Fruit fly (Drosophila melanogaster) whole organism, embryonic: ENCODE results near the gene Nup153.
A peak's percentile ranks its signal among the peaks of the same experiment; 100 is the strongest.

ENCODE experiments used
- Ada2b ChIP-seq: fragments of 200-800 bp; sonication (Bioruptor generic); IDR thresholded peaks from 2 replicates; pipeline ENCODE4 v1.3.6; 2022; ENCODE audit warnings: missing biosample characterization, missing genetic modification characterization
- Antp ChIP-seq: fragments of 200-800 bp; sonication (Bioruptor generic); optimal IDR thresholded peaks from 3 replicates; lab custom pipeline; 2016; ENCODE audit warnings: missing biosample characterization, missing genetic modification characterization
- Asciz ChIP-seq: fragments of 200-800 bp; sonication (Bioruptor generic); optimal IDR thresholded peaks from 2 replicates; lab custom pipeline; 2017; ENCODE audit warnings: missing biosample characterization, mild to moderate bottlenecking, missing genetic modification characterization, missing genetic modification reagents
- Atf3 ChIP-seq: fragments of 200-800 bp; sonication (Bioruptor generic); optimal IDR thresholded peaks from 3 replicates; lab custom pipeline; 2016; ENCODE audit warnings: missing biosample characterization, missing genetic modification characterization
- Blimp-1 ChIP-seq: fragments of 200-800 bp; sonication (Bioruptor generic); optimal IDR thresholded peaks from 3 replicates; lab custom pipeline; 2018; ENCODE audit warnings: missing biosample characterization, missing genetic modification characterization, mild to moderate bottlenecking, moderate library complexity, missing genetic modification reagents
- CG11504 ChIP-seq: fragments of 200-800 bp; sonication (Bioruptor generic); optimal IDR thresholded peaks from 3 replicates; lab custom pipeline; 2019; ENCODE audit warnings: missing biosample characterization, mild to moderate bottlenecking, missing genetic modification characterization, moderate library complexity
- CG12299 ChIP-seq: fragments of 200-800 bp; sonication (Bioruptor generic); optimal IDR thresholded peaks from 2 replicates; lab custom pipeline; 2018; ENCODE audit warnings: missing biosample characterization, mild to moderate bottlenecking, missing genetic modification characterization
- CG13123 ChIP-seq: fragments of 200-800 bp; sonication (Bioruptor generic); optimal IDR thresholded peaks from 2 replicates; lab custom pipeline; 2016; ENCODE audit warnings: missing biosample characterization, missing genetic modification characterization
- CG17912 ChIP-seq: fragments of 200-800 bp; sonication (Bioruptor generic); optimal IDR thresholded peaks from 2 replicates; lab custom pipeline; 2018; ENCODE audit warnings: missing biosample characterization, mild to moderate bottlenecking, missing genetic modification characterization
- CG2712 ChIP-seq: fragments of 200-800 bp; optimal IDR thresholded peaks from 3 replicates; lab custom pipeline; 2019; ENCODE audit warnings: missing biosample characterization, mild to moderate bottlenecking, missing genetic modification characterization, moderate library complexity
- CG30403 ChIP-seq: fragments of 200-800 bp; sonication (Bioruptor generic); optimal IDR thresholded peaks from 3 replicates; lab custom pipeline; 2016; ENCODE audit warnings: missing biosample characterization, missing genetic modification characterization
- CG30431 ChIP-seq: fragments of 200-800 bp; sonication (Bioruptor generic); optimal IDR thresholded peaks from 2 replicates; lab custom pipeline; 2017; ENCODE audit warnings: missing biosample characterization, missing genetic modification characterization
- CG4730 ChIP-seq: fragments of 200-800 bp; sonication (Bioruptor generic); IDR thresholded peaks from 2 replicates; pipeline ENCODE4 v1.3.6; 2022; ENCODE audit warnings: missing biosample characterization, missing genetic modification characterization
- CG4820 ChIP-seq: fragments of 200-800 bp; sonication (Bioruptor generic); optimal IDR thresholded peaks from 3 replicates; lab custom pipeline; 2016; ENCODE audit warnings: missing biosample characterization, missing genetic modification characterization
- CG5180 ChIP-seq: fragments of 200-800 bp; sonication (Bioruptor generic); optimal IDR thresholded peaks from 3 replicates; lab custom pipeline; 2017; ENCODE audit warnings: missing biosample characterization, missing genetic modification characterization, mild to moderate bottlenecking, moderate library complexity, missing genetic modification reagents
- CG5953 ChIP-seq: fragments of 200-800 bp; sonication (Bioruptor generic); IDR thresholded peaks from 2 replicates; pipeline ENCODE4 v1.3.6; 2022; ENCODE audit warnings: missing biosample characterization, missing genetic modification characterization
- CG6813 ChIP-seq: fragments of 200-800 bp; sonication (Bioruptor generic); optimal IDR thresholded peaks from 2 replicates; lab custom pipeline; 2017; ENCODE audit warnings: missing biosample characterization, missing genetic modification characterization, mild to moderate bottlenecking, moderate library complexity, missing genetic modification reagents
- CG8388 ChIP-seq: fragments of 200-800 bp; sonication (Bioruptor generic); optimal IDR thresholded peaks from 2 replicates; lab custom pipeline; 2019; ENCODE audit warnings: missing biosample characterization, mild to moderate bottlenecking, missing genetic modification characterization, moderate library complexity
- Camta ChIP-seq: fragments of 200-800 bp; sonication (Bioruptor generic); optimal IDR thresholded peaks from 2 replicates; lab custom pipeline; 2016; ENCODE audit warnings: missing biosample characterization, missing genetic modification characterization
- Drgx ChIP-seq: fragments of 200-800 bp; sonication (Bioruptor generic); IDR thresholded peaks from 2 replicates; pipeline ENCODE4 v1.3.6; 2022; ENCODE audit warnings: missing biosample characterization, missing genetic modification characterization
- E2f2 ChIP-seq: fragments of 200-800 bp; sonication (Bioruptor generic); IDR thresholded peaks from 2 replicates; pipeline ENCODE4 v1.3.6; 2022; ENCODE audit warnings: missing biosample characterization, missing genetic modification characterization
- Eip74EF ChIP-seq, 2 experiments: fragments of 200-800 bp in 1 of 2; fragments of >200 bp in 1 of 2; sonication (Bioruptor generic) in 1 of 2; optimal IDR thresholded peaks; 2 replicates each; lab custom pipeline; 2017 to 2019; ENCODE audit warnings: missing biosample characterization in 2 of 2, missing genetic modification characterization in 2 of 2, mild to moderate bottlenecking in 1 of 2, moderate library complexity in 1 of 2
- H2.0 ChIP-seq: fragments of 200-800 bp; sonication (Bioruptor generic); IDR thresholded peaks from 2 replicates; pipeline ENCODE4 v1.3.6; 2022; ENCODE audit warnings: missing biosample characterization, missing genetic modification characterization
- Pdp1 ChIP-seq, 2 experiments: fragments of 200-800 bp; sonication (Bioruptor generic); optimal IDR thresholded peaks; 3 replicates each; lab custom pipeline; 2016; ENCODE audit warnings: missing biosample characterization in 2 of 2, missing genetic modification characterization in 2 of 2, mild to moderate bottlenecking in 1 of 2, moderate library complexity in 1 of 2
- Ptx1 ChIP-seq: fragments of 200-800 bp; sonication (Bioruptor generic); IDR thresholded peaks from 2 replicates; pipeline ENCODE4 v1.3.6; 2022; ENCODE audit warnings: missing biosample characterization, missing genetic modification characterization
- Ravus ChIP-seq: fragments of 200-800 bp; sonication (Bioruptor generic); IDR thresholded peaks from 2 replicates; pipeline ENCODE4 v1.3.6; 2022; ENCODE audit warnings: missing biosample characterization, missing genetic modification characterization
- Trl ChIP-seq, 3 experiments: fragments of >200 bp in 2 of 3; fragments of 200-800 bp in 1 of 3; sonication (Bioruptor generic) in 1 of 3; optimal IDR thresholded peaks; 2 replicates in 1 of 3; 3 replicates in 2 of 3; lab custom pipeline; 2016 to 2017; ENCODE audit warnings: missing biosample characterization in 1 of 3, missing genetic modification characterization in 1 of 3
- chinmo ChIP-seq: fragments of 200-800 bp; sonication (Bioruptor generic); IDR thresholded peaks from 4 replicates; pipeline ENCODE4 v1.3.6; 2022; ENCODE audit warnings: missing biosample characterization, missing genetic modification characterization; ENCODE audit not compliant: partially characterized antibody
- chm ChIP-seq: fragments of 200-800 bp; sonication (Bioruptor generic); IDR thresholded peaks from 2 replicates; pipeline ENCODE4 v1.3.6; 2022; ENCODE audit warnings: missing biosample characterization, missing genetic modification characterization
- dan ChIP-seq: fragments of 200-800 bp; sonication (Bioruptor generic); IDR thresholded peaks from 2 replicates; pipeline ENCODE4 v1.3.6; 2022; ENCODE audit warnings: missing biosample characterization, missing genetic modification characterization
- exex ChIP-seq: fragments of 200-800 bp; sonication (Bioruptor generic); optimal IDR thresholded peaks from 4 replicates; lab custom pipeline; 2018; ENCODE audit warnings: missing biosample characterization, mild to moderate bottlenecking, missing genetic modification characterization, moderate library complexity
- fd64A ChIP-seq: fragments of 200-800 bp; sonication (Bioruptor generic); optimal IDR thresholded peaks from 3 replicates; lab custom pipeline; 2018; ENCODE audit warnings: missing biosample characterization, mild to moderate bottlenecking, missing genetic modification characterization
- gsb-n ChIP-seq: fragments of 200-800 bp; sonication (Bioruptor generic); optimal IDR thresholded peaks from 3 replicates; lab custom pipeline; 2018; ENCODE audit warnings: missing biosample characterization, mild to moderate bottlenecking, missing genetic modification characterization
- inv ChIP-seq: fragments of 200-800 bp; sonication (Bioruptor generic); IDR thresholded peaks from 2 replicates; pipeline ENCODE4 v1.3.6; 2022; ENCODE audit warnings: missing biosample characterization, missing genetic modification characterization; ENCODE audit not compliant: partially characterized antibody
- kay ChIP-seq: fragments of 200-800 bp; sonication (Bioruptor generic); optimal IDR thresholded peaks from 2 replicates; lab custom pipeline; 2016; ENCODE audit warnings: missing biosample characterization, missing genetic modification characterization
- knrl ChIP-seq: fragments of 200-800 bp; sonication (Bioruptor generic); IDR thresholded peaks from 3 replicates; pipeline ENCODE4 v1.3.6; 2022; ENCODE audit warnings: missing biosample characterization, missing genetic modification characterization; ENCODE audit not compliant: partially characterized antibody
- lbe ChIP-seq: fragments of 200-800 bp; sonication (Bioruptor generic); optimal IDR thresholded peaks from 2 replicates; lab custom pipeline; 2016; ENCODE audit warnings: missing biosample characterization, mild to moderate bottlenecking, missing genetic modification characterization
- mld ChIP-seq: fragments of 200-800 bp; sonication (Bioruptor generic); IDR thresholded peaks from 3 replicates; pipeline ENCODE4 v1.3.6; 2022; ENCODE audit warnings: missing biosample characterization, missing genetic modification characterization; ENCODE audit not compliant: partially characterized antibody
- oc ChIP-seq: fragments of 200-800 bp; sonication (Bioruptor generic); optimal IDR thresholded peaks from 2 replicates; lab custom pipeline; 2018; ENCODE audit warnings: missing biosample characterization, mild to moderate bottlenecking, missing genetic modification characterization, moderate library complexity
- prd ChIP-seq, 3 experiments: fragments of >200 bp in 2 of 3; fragments of 200-800 bp in 1 of 3; sonication (Bioruptor generic) in 1 of 3; optimal IDR thresholded peaks in 2 of 3; IDR thresholded peaks in 1 of 3; 2 replicates in 2 of 3; 3 replicates in 1 of 3; pipeline versions ENCODE4 v1.3.6 to Lab custom; 2017 to 2022; ENCODE audit warnings: missing biosample characterization in 1 of 3, missing genetic modification characterization in 1 of 3
- ro ChIP-seq: fragments of 200-800 bp; sonication (Bioruptor generic); IDR thresholded peaks from 2 replicates; pipeline ENCODE4 v1.3.6; 2022; ENCODE audit warnings: missing biosample characterization, missing genetic modification characterization
- slp2 ChIP-seq: fragments of 200-800 bp; sonication (Bioruptor generic); optimal IDR thresholded peaks from 2 replicates; lab custom pipeline; 2016; ENCODE audit warnings: missing biosample characterization, missing genetic modification characterization
- stwl ChIP-seq: fragments of 200-800 bp; sonication (Bioruptor generic); optimal IDR thresholded peaks from 3 replicates; lab custom pipeline; 2018; ENCODE audit warnings: missing biosample characterization, mild to moderate bottlenecking, missing genetic modification characterization, moderate library complexity
- tin ChIP-seq: fragments of 200-800 bp; sonication (Bioruptor generic); optimal IDR thresholded peaks from 3 replicates; lab custom pipeline; 2016; ENCODE audit warnings: missing biosample characterization, missing genetic modification characterization
- trem ChIP-seq: fragments of 200-800 bp; optimal IDR thresholded peaks from 3 replicates; lab custom pipeline; 2019; ENCODE audit warnings: missing biosample characterization, mild to moderate bottlenecking, missing genetic modification characterization, moderate library complexity

Gene Nup153

DNA sequence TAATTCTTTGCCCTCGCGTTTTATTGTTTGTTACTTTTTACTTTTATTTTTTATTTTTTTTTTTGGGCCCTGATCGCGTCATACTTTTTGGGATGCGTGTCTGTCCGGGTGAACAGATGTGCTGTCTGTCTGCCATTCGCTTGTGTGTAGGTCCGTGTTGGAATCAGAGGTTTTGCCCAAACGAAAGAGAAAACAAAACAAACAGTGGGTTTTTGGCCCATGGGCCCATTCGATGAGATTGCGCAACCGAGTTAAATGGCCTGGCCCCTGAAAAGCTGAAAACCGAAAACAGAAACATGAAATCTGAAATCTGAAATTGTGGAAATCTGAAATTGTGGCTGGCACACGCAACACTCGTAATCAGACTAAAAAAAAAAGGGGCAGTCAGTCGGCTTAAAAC lies 46.4 kb downstream of the Nup153 start:
- no peak for TF ChIP-seq fd64A (GFP tag; lab: Kevin White, UChicago)
- no peak for TF ChIP-seq lbe (GFP tag; lab: Kevin White, UChicago)
- TF ChIP-seq ro (GFP tag; lab: Robert Waterston, UW) = no peak
- no peak for TF ChIP-seq CG13123 (GFP tag; lab: Kevin White, UChicago)
- no peak for TF ChIP-seq Eip74EF (GFP tag; optimal IDR thresholded peaks at IDR 0.05; lab: Kevin White, UChicago)
- no peak for TF ChIP-seq CG5180 (GFP tag; lab: Kevin White, UChicago)
- TF ChIP-seq oc (tag; lab: Kevin White, UChicago) = peak; percentile 4
- TF ChIP-seq mld (GFP tag; lab: Robert Waterston, UW) = no peak
- no peak for TF ChIP-seq CG12299
- TF ChIP-seq Pdp1 (GFP tag; optimal IDR thresholded peaks at IDR 0.05; lab: Kevin White, UChicago) = peak in 1 of 2 experiments; percentile 88
- TF ChIP-seq slp2 (GFP tag; lab: Kevin White, UChicago) = no peak
- TF ChIP-seq CG4820 (GFP tag; lab: Kevin White, UChicago) = no peak
- no peak for TF ChIP-seq E2f2 (GFP tag; lab: Robert Waterston, UW)
- no peak for TF ChIP-seq CG8388 (GFP tag; lab: Kevin White, UChicago)
- TF ChIP-seq H2.0 (GFP tag; lab: Robert Waterston, UW) = no peak
- TF ChIP-seq CG4730 (GFP tag; lab: Robert Waterston, UW) = no peak
- no peak for TF ChIP-seq Ptx1 (GFP tag; lab: Robert Waterston, UW)
- TF ChIP-seq chinmo (GFP tag; lab: Robert Waterston, UW) = 0 out of 4 replicates have a peak, but pooled peaks have one; percentile 7
- TF ChIP-seq Blimp-1 (GFP tag; lab: Kevin White, UChicago) = peak; percentile 56
- TF ChIP-seq chm = no peak
- no peak for TF ChIP-seq CG11504 (tag; lab: Kevin White, UChicago)
- no peak for TF ChIP-seq kay (GFP tag; lab: Kevin White, UChicago)

DNA sequence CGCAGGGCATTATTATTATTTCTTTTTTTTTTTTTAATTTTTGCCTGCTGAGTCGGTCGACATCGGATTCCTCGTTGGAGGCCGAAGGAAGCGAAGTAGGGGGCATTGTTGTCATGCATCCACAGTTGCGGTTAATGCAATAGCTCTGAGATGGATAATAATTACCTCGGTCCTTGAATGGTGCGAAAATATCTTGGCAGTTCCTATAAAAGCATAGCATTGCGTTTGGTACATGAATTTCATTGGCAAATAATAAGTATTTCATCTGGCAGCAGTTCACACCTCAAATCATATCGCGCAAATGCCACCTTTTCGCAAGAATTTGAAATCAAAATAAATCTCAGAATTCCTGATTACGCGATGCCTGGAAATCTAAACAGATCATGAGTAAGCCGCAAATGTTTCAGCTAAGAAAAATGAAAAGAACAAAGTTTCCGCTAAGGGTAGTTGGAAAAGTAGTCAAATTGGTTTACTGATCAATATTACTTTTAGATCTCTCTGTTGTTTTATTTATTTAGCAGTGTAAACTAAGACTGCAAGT lies 48.1 kb downstream of the Nup153 start:
- TF ChIP-seq Atf3 (no peak), Pdp1 (GFP tag; optimal IDR thresholded peaks at IDR 0.05; lab: Kevin White, UChicago) (no peak), exex (tag; lab: Kevin White, UChicago) (no peak), CG5953 (GFP tag; lab: Robert Waterston, UW) (no peak), Ada2b (GFP tag; lab: Robert Waterston, UW) (no peak), dan (GFP tag; lab: Robert Waterston, UW) (no peak), tin (GFP tag; lab: Kevin White, UChicago) (no peak), CG2712 (tag; lab: Kevin White, UChicago) (no peak), Asciz (GFP tag; lab: Kevin White, UChicago) (no peak), knrl (GFP tag; lab: Robert Waterston, UW) (no peak), gsb-n (no peak)
- TF ChIP-seq, all 482 proteins: peak for 0

DNA sequence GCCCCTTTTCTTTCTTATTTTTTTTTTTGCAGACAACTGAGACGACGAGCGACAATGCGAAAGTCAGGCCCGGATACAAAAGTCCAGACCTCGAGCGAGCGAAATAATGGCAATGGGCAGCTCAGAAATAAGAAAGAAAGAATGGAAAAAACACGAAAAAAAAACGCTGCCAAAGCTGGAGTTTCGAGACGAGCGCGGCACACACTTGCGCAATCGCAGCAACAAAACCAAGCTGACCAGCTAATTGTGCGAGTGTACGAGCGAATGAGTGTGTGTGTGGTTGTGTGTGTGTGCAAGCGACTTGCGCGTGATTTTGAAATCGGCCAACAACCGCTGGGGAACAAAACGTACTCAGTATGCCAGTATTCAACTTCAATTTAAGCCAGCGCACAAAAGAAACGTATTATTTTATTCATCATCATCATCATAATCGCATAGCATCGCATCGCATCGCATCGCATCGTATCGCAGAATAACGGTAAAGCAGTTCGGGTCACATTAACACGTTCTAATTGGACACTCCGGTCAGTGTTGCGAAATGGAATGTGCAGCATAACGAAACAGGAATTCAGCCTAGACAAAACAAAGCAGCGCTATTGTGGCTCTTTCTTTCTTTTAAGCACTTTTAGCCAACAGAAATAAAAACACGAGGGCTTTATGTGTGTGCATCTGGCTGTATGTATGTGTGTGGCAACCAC lies 48.8 kb downstream of the Nup153 start:
- no peak for TF ChIP-seq CG30403 (GFP tag; lab: Kevin White, UChicago)
- TF ChIP-seq Pdp1 (GFP tag; optimal IDR thresholded peaks at IDR 0.05; lab: Kevin White, UChicago) = peak in 1 of 2 experiments; percentile 62
- TF ChIP-seq Drgx (GFP tag; lab: Robert Waterston, UW) = peak; percentile 15; the same call in 1 of the 2 replicates
- no peak for TF ChIP-seq CG6813 (GFP tag; lab: Kevin White, UChicago)
- no peak for TF ChIP-seq inv
- no peak for TF ChIP-seq Ravus (GFP tag; lab: Robert Waterston, UW)
- TF ChIP-seq prd (optimal IDR thresholded peaks at IDR 0.05; lab: Kevin White, UChicago) = no peak
- TF ChIP-seq prd (GFP tag; IDR thresholded peaks at IDR 0.05; lab: Robert Waterston, UW) = no peak
- no peak for TF ChIP-seq CG30431 (GFP tag; lab: Kevin White, UChicago)
- TF ChIP-seq Camta (GFP tag; lab: Kevin White, UChicago) = no peak
- TF ChIP-seq Trl (optimal IDR thresholded peaks at IDR 0.05; lab: Kevin White, UChicago) = no peak
- TF ChIP-seq Trl (GFP tag; optimal IDR thresholded peaks at IDR 0.05; lab: Kevin White, UChicago) = no peak
- TF ChIP-seq stwl = peak; percentile 91
- TF ChIP-seq Antp (GFP tag; lab: Kevin White, UChicago) = no peak
- no peak for TF ChIP-seq trem (tag; lab: Kevin White, UChicago)
- TF ChIP-seq CG17912 (GFP tag; lab: Kevin White, UChicago) = no peak
